Fruit fly (Drosophila melanogaster) whole organism, embryonic: ENCODE measurements around the gene gpp.
A peak's percentile ranks its signal among the peaks of the same experiment; 100 is the strongest.

Experiments
- Atf6 ChIP-seq: fragments of 200-800 bp; sonication (Bioruptor generic); IDR thresholded peaks from 2 replicates; pipeline ENCODE4 v1.3.6; 2022; ENCODE audit warnings: missing biosample characterization, missing genetic modification characterization
- Awh ChIP-seq: fragments of 200-800 bp; sonication (Bioruptor generic); IDR thresholded peaks from 2 replicates; pipeline ENCODE4, ENCODE4 v1.3.6; 2022; ENCODE audit warnings: missing biosample characterization, missing genetic modification characterization
- CG11504 ChIP-seq: fragments of 200-800 bp; sonication (Bioruptor generic); optimal IDR thresholded peaks from 3 replicates; lab custom pipeline; 2019; ENCODE audit warnings: missing biosample characterization, mild to moderate bottlenecking, missing genetic modification characterization, moderate library complexity
- CG11695 ChIP-seq: fragments of 200-800 bp; sonication (Bioruptor generic); IDR thresholded peaks from 3 replicates; pipeline ENCODE4 v1.3.6; 2022; ENCODE audit warnings: missing biosample characterization, missing genetic modification characterization
- CG1233 ChIP-seq: fragments of 200-800 bp; sonication (Bioruptor generic); optimal IDR thresholded peaks from 4 replicates; lab custom pipeline; 2018; ENCODE audit warnings: missing biosample characterization, mild to moderate bottlenecking, missing genetic modification characterization
- CG14014 ChIP-seq: fragments of 200-800 bp; sonication (Bioruptor generic); IDR thresholded peaks from 2 replicates; pipeline ENCODE4 v1.3.6; 2022; ENCODE audit warnings: missing biosample characterization, missing genetic modification characterization
- CG14860 ChIP-seq: fragments of 200-800 bp; sonication (Bioruptor generic); IDR thresholded peaks from 3 replicates; pipeline ENCODE4 v1.3.6; 2022; ENCODE audit warnings: missing biosample characterization, missing genetic modification characterization; ENCODE audit not compliant: partially characterized antibody
- CG15601 ChIP-seq: fragments of 200-800 bp; sonication (Bioruptor generic); optimal IDR thresholded peaks from 3 replicates; lab custom pipeline; 2019; ENCODE audit warnings: missing biosample characterization, mild to moderate bottlenecking, missing genetic modification characterization, moderate library complexity
- CG16815 ChIP-seq: fragments of 200-800 bp; sonication (Bioruptor generic); optimal IDR thresholded peaks from 3 replicates; lab custom pipeline; 2017; ENCODE audit warnings: missing biosample characterization, mild to moderate bottlenecking, missing genetic modification characterization
- CG17359 ChIP-seq: fragments of 200-800 bp; sonication (Bioruptor generic); optimal IDR thresholded peaks from 3 replicates; lab custom pipeline; 2018; ENCODE audit warnings: missing biosample characterization, mild to moderate bottlenecking, missing genetic modification characterization, moderate library complexity
- CG18011 ChIP-seq: fragments of 200-800 bp; sonication (Bioruptor generic); optimal IDR thresholded peaks from 2 replicates; lab custom pipeline; 2017; ENCODE audit warnings: missing biosample characterization, missing genetic modification characterization, mild to moderate bottlenecking, moderate library complexity, missing genotype
- CG1832 ChIP-seq: fragments of 200-800 bp; sonication (Bioruptor generic); optimal IDR thresholded peaks from 2 replicates; lab custom pipeline; 2017; ENCODE audit warnings: missing biosample characterization, mild to moderate bottlenecking, missing genetic modification characterization, inconsistent platforms
- CG18599 ChIP-seq: fragments of 200-800 bp; sonication (Bioruptor generic); optimal IDR thresholded peaks from 3 replicates; lab custom pipeline; 2017; ENCODE audit warnings: missing biosample characterization, missing genetic modification characterization, mild to moderate bottlenecking, moderate library complexity, missing genetic modification reagents
- CG2712 ChIP-seq: fragments of 200-800 bp; optimal IDR thresholded peaks from 3 replicates; lab custom pipeline; 2019; ENCODE audit warnings: missing biosample characterization, mild to moderate bottlenecking, missing genetic modification characterization, moderate library complexity
- CG32772 ChIP-seq: fragments of 200-800 bp; sonication (Bioruptor generic); IDR thresholded peaks from 2 replicates; pipeline ENCODE4 v1.3.6; 2022; ENCODE audit warnings: missing biosample characterization, missing genetic modification characterization
- CG34376 ChIP-seq: fragments of 200-800 bp; sonication (Bioruptor generic); optimal IDR thresholded peaks from 2 replicates; lab custom pipeline; 2018; ENCODE audit warnings: missing biosample characterization, mild to moderate bottlenecking, missing genetic modification characterization
- CG3838 ChIP-seq: fragments of 200-800 bp; sonication (Bioruptor generic); optimal IDR thresholded peaks from 3 replicates; lab custom pipeline; 2016; ENCODE audit warnings: missing biosample characterization, missing genetic modification characterization
- CG4730 ChIP-seq: fragments of 200-800 bp; sonication (Bioruptor generic); IDR thresholded peaks from 2 replicates; pipeline ENCODE4 v1.3.6; 2022; ENCODE audit warnings: missing biosample characterization, missing genetic modification characterization
- CG4820 ChIP-seq: fragments of 200-800 bp; sonication (Bioruptor generic); optimal IDR thresholded peaks from 3 replicates; lab custom pipeline; 2016; ENCODE audit warnings: missing biosample characterization, missing genetic modification characterization
- CG6683 ChIP-seq: fragments of 200-800 bp; sonication (Bioruptor generic); optimal IDR thresholded peaks from 2 replicates; lab custom pipeline; 2017; ENCODE audit warnings: missing biosample characterization, mild to moderate bottlenecking, missing genetic modification characterization, missing genetic modification reagents
- CG8281 ChIP-seq: fragments of 200-800 bp; sonication (Bioruptor generic); optimal IDR thresholded peaks from 2 replicates; lab custom pipeline; 2018; ENCODE audit warnings: missing biosample characterization, mild to moderate bottlenecking, missing genetic modification characterization, moderate library complexity
- CTCF ChIP-seq: fragments of 200-800 bp; sonication (Bioruptor generic); optimal IDR thresholded peaks from 2 replicates; lab custom pipeline; 2017; ENCODE audit warnings: missing biosample characterization, mild to moderate bottlenecking, missing genetic modification characterization, moderate library complexity
- D ChIP-seq, 2 experiments: fragments of 200-800 bp in 1 of 2; fragments of >200 bp in 1 of 2; sonication (Bioruptor generic) in 1 of 2; optimal IDR thresholded peaks; 2 replicates in 1 of 2; 3 replicates in 1 of 2; lab custom pipeline; 2017; ENCODE audit warnings: mild to moderate bottlenecking in 1 of 2, missing biosample characterization in 1 of 2, missing genetic modification characterization in 1 of 2, missing genetic modification reagents in 1 of 2
- Dp ChIP-seq: fragments of 200-800 bp; sonication (Bioruptor generic); optimal IDR thresholded peaks from 2 replicates; lab custom pipeline; 2018; ENCODE audit warnings: missing biosample characterization, mild to moderate bottlenecking, missing genetic modification characterization, moderate library complexity
- H15 ChIP-seq: fragments of 200-800 bp; sonication (Bioruptor generic); IDR thresholded peaks from 3 replicates; pipeline ENCODE4 v1.3.6; 2022; ENCODE audit warnings: missing biosample characterization, missing genetic modification characterization
- Hey ChIP-seq: fragments of 200-800 bp; sonication (Bioruptor generic); optimal IDR thresholded peaks from 3 replicates; lab custom pipeline; 2018; ENCODE audit warnings: missing biosample characterization, mild to moderate bottlenecking, missing genetic modification characterization
- Kr ChIP-seq: fragments of 200-800 bp; sonication (Bioruptor generic); optimal IDR thresholded peaks from 2 replicates; lab custom pipeline; 2017; ENCODE audit warnings: missing biosample characterization, mild to moderate bottlenecking, missing genetic modification characterization
- Nf-YC ChIP-seq: fragments of 200-800 bp; optimal IDR thresholded peaks from 3 replicates; lab custom pipeline; 2019; ENCODE audit warnings: missing biosample characterization, mild to moderate bottlenecking, missing genetic modification characterization, moderate library complexity
- Six4 ChIP-seq: fragments of 200-800 bp; sonication (Bioruptor generic); optimal IDR thresholded peaks from 2 replicates; lab custom pipeline; 2016; ENCODE audit warnings: missing biosample characterization, missing genetic modification characterization
- Sry-β ChIP-seq: fragments of 200-800 bp; sonication (Bioruptor generic); optimal IDR thresholded peaks from 2 replicates; lab custom pipeline; 2018; ENCODE audit warnings: missing biosample characterization, mild to moderate bottlenecking, missing genetic modification characterization, moderate library complexity
- aop ChIP-seq: fragments of 200-800 bp; sonication (Bioruptor generic); IDR thresholded peaks from 2 replicates; pipeline ENCODE4 v1.3.6; 2022; ENCODE audit warnings: missing biosample characterization, missing genetic modification characterization
- cato ChIP-seq: fragments of 200-800 bp; sonication (Bioruptor generic); optimal IDR thresholded peaks from 2 replicates; lab custom pipeline; 2016; ENCODE audit warnings: missing biosample characterization, missing genetic modification characterization, borderline replicate concordance
- chif ChIP-seq, 2 experiments: fragments of 200-800 bp; sonication (Bioruptor generic); optimal IDR thresholded peaks; 3 replicates each; lab custom pipeline; 2016; ENCODE audit warnings: missing biosample characterization in 2 of 2, missing genetic modification characterization in 2 of 2
- dimm ChIP-seq: fragments of 200-800 bp; sonication (Bioruptor generic); IDR thresholded peaks from 2 replicates; pipeline ENCODE4 v1.3.6; 2022; ENCODE audit warnings: missing biosample characterization, missing genetic modification characterization
- dm ChIP-seq: fragments of 200-800 bp; sonication (Bioruptor generic); optimal IDR thresholded peaks from 3 replicates; lab custom pipeline; 2016; ENCODE audit warnings: missing biosample characterization, missing genetic modification characterization
- inv ChIP-seq: fragments of 200-800 bp; sonication (Bioruptor generic); IDR thresholded peaks from 2 replicates; pipeline ENCODE4 v1.3.6; 2022; ENCODE audit warnings: missing biosample characterization, missing genetic modification characterization; ENCODE audit not compliant: partially characterized antibody
- jigr1 ChIP-seq: fragments of 200-800 bp; sonication (Bioruptor generic); IDR thresholded peaks from 3 replicates; pipeline ENCODE4 v1.3.6; 2022; ENCODE audit warnings: missing biosample characterization, missing genetic modification characterization
- lbe ChIP-seq: fragments of 200-800 bp; sonication (Bioruptor generic); optimal IDR thresholded peaks from 2 replicates; lab custom pipeline; 2016; ENCODE audit warnings: missing biosample characterization, mild to moderate bottlenecking, missing genetic modification characterization
- org-1 ChIP-seq: fragments of 200-800 bp; sonication (Bioruptor generic); optimal IDR thresholded peaks from 2 replicates; lab custom pipeline; 2017; ENCODE audit warnings: missing biosample characterization, missing genetic modification characterization
- otp ChIP-seq: fragments of 200-800 bp; sonication (Bioruptor generic); IDR thresholded peaks from 3 replicates; pipeline ENCODE4, ENCODE4 v1.3.6; 2022; ENCODE audit warnings: missing biosample characterization, missing genetic modification characterization
- repo ChIP-seq: fragments of 200-800 bp; sonication (Bioruptor generic); optimal IDR thresholded peaks from 2 replicates; lab custom pipeline; 2016; ENCODE audit warnings: missing biosample characterization, missing genetic modification characterization
- rib ChIP-seq: fragments of 200-800 bp; sonication (Bioruptor generic); IDR thresholded peaks from 2 replicates; pipeline ENCODE4 v1.3.6; 2022; ENCODE audit warnings: missing biosample characterization, missing genetic modification characterization
- sc ChIP-seq, 3 experiments: fragments of >200 bp in 2 of 3; fragments of 200-800 bp in 1 of 3; sonication (Bioruptor generic) in 1 of 3; optimal IDR thresholded peaks; 2 replicates in 2 of 3; 3 replicates in 1 of 3; lab custom pipeline; 2017; ENCODE audit warnings: mild to moderate bottlenecking in 1 of 3, missing biosample characterization in 1 of 3, missing genetic modification characterization in 1 of 3, missing genetic modification reagents in 1 of 3
- scrt ChIP-seq: fragments of 200-800 bp; sonication (Bioruptor generic); optimal IDR thresholded peaks from 2 replicates; lab custom pipeline; 2018; ENCODE audit warnings: missing biosample characterization, mild to moderate bottlenecking, missing genetic modification characterization, moderate library complexity
- seq ChIP-seq: fragments of 200-800 bp; sonication (Bioruptor generic); IDR thresholded peaks from 2 replicates; pipeline ENCODE4 v1.3.6; 2022; ENCODE audit warnings: missing biosample characterization, missing genetic modification characterization
- slou ChIP-seq: fragments of 200-800 bp; sonication (Bioruptor generic); optimal IDR thresholded peaks from 3 replicates; lab custom pipeline; 2016; ENCODE audit warnings: missing biosample characterization, missing genetic modification characterization
- sob ChIP-seq: fragments of 200-800 bp; sonication (Bioruptor generic); IDR thresholded peaks from 2 replicates; pipeline ENCODE4 v1.3.6; 2022; ENCODE audit warnings: missing biosample characterization, missing genetic modification characterization
- ttk ChIP-seq: fragments of 200-800 bp; sonication (Bioruptor generic); IDR thresholded peaks from 2 replicates; pipeline ENCODE4 v2.1.2; 2022; ENCODE audit warnings: missing biosample characterization, missing genetic modification characterization
- twi ChIP-seq: fragments of 200-800 bp; optimal IDR thresholded peaks from 2 replicates; lab custom pipeline; 2019; ENCODE audit warnings: missing biosample characterization, mild to moderate bottlenecking, missing genetic modification characterization, moderate library complexity
- wdn ChIP-seq: fragments of 200-800 bp; sonication (Bioruptor generic); IDR thresholded peaks from 2 replicates; pipeline ENCODE4 v1.3.6; 2022; ENCODE audit warnings: missing biosample characterization, missing genetic modification characterization
- wor ChIP-seq: fragments of 200-800 bp; sonication (Bioruptor generic); IDR thresholded peaks from 2 replicates; pipeline ENCODE4 v1.3.6; 2022; ENCODE audit warnings: missing biosample characterization, missing genetic modification characterization

gpp gene

DNA sequence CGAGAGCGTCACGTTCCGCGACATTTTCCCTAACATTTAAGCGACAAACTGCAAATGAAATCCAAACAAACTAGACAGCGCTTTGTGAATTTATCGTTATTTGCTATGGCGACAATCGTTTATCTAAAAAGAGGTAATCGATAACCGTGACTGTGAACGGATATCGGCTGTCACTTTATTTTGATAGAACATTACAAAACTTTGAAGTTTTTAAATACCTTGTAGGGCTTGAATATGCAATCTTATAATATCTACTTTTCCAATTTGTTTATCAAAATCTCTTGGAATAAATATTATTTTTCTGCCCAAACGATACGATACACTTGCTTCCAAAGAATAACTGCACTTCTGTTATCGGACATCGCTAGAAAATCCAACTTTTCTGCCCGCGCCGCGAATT, 26.5 kb upstream of the gpp start, which contains the start of the genes CG1024 and TfIIFalpha (continued):
- TF ChIP-seq CG18599, result no peak
- no peak for TF ChIP-seq Awh (GFP tag; lab: Robert Waterston, UW)
- TF ChIP-seq Kr (GFP tag; lab: Kevin White, UChicago), result no peak
- TF ChIP-seq CG1832 (GFP tag; lab: Kevin White, UChicago), result no peak
- peak; percentile 55 for TF ChIP-seq Dp
- TF ChIP-seq chif (GFP tag; optimal IDR thresholded peaks at IDR 0.05; lab: Kevin White, UChicago), result no peak
- TF ChIP-seq CG16815 (GFP tag; lab: Kevin White, UChicago), result no peak
- TF ChIP-seq dm (GFP tag; lab: Kevin White, UChicago), result peak; percentile 31
- TF ChIP-seq CG4730 (GFP tag; lab: Robert Waterston, UW), result no peak
- TF ChIP-seq CG14014 (GFP tag; lab: Robert Waterston, UW), result no peak
- TF ChIP-seq inv (GFP tag; lab: Robert Waterston, UW), result peak; percentile 84
- TF ChIP-seq CTCF (GFP tag; lab: Kevin White, UChicago), result no peak
- no peak for TF ChIP-seq cato (GFP tag; lab: Kevin White, UChicago)
- TF ChIP-seq CG3838, result no peak
- TF ChIP-seq CG6683 (GFP tag; lab: Kevin White, UChicago), result no peak
- TF ChIP-seq D (optimal IDR thresholded peaks at IDR 0.05; lab: Kevin White, UChicago), result no peak
- no peak for TF ChIP-seq D (GFP tag; optimal IDR thresholded peaks at IDR 0.05; lab: Kevin White, UChicago)
- TF ChIP-seq CG11504, result no peak
- no peak for TF ChIP-seq CG34376 (GFP tag; lab: Kevin White, UChicago)
- no peak for TF ChIP-seq rib (GFP tag; lab: Robert Waterston, UW)
- no peak for TF ChIP-seq slou (GFP tag; lab: Kevin White, UChicago)
- TF ChIP-seq sc (optimal IDR thresholded peaks at IDR 0.05; lab: Kevin White, UChicago), result no peak
- TF ChIP-seq sc (GFP tag; optimal IDR thresholded peaks at IDR 0.05; lab: Kevin White, UChicago), result no peak
- TF ChIP-seq Nf-YC, result peak; percentile 38
- no peak for TF ChIP-seq aop
- no peak for TF ChIP-seq CG15601 (tag; lab: Kevin White, UChicago)
- no peak for TF ChIP-seq H15 (GFP tag; lab: Robert Waterston, UW)
- TF ChIP-seq CG32772 (GFP tag; lab: Robert Waterston, UW), result no peak
- no peak for TF ChIP-seq wor (GFP tag; lab: Robert Waterston, UW)
- no peak for TF ChIP-seq CG4820 (GFP tag; lab: Kevin White, UChicago)
- TF ChIP-seq Six4 (GFP tag; lab: Kevin White, UChicago), result no peak
- peak; percentile 47 for TF ChIP-seq CG2712 (tag; lab: Kevin White, UChicago)
- TF ChIP-seq otp (GFP tag; lab: Robert Waterston, UW), result no peak
- TF ChIP-seq Atf6 (GFP tag; lab: Robert Waterston, UW), result 0 out of 2 replicates have a peak, but pooled peaks have one; percentile 9
- no peak for TF ChIP-seq repo (GFP tag; lab: Kevin White, UChicago)
- no peak for TF ChIP-seq wdn (GFP tag; lab: Robert Waterston, UW)
- no peak for TF ChIP-seq twi (tag; lab: Kevin White, UChicago)
- TF ChIP-seq CG17359 (tag; lab: Kevin White, UChicago), result no peak
- no peak for TF ChIP-seq CG18011 (GFP tag; lab: Kevin White, UChicago)
- 0 out of 2 replicates have a peak, but pooled peaks have one; percentile 31 for TF ChIP-seq sob (GFP tag; lab: Robert Waterston, UW)
- TF ChIP-seq Sry-β (GFP tag; lab: Kevin White, UChicago), result peak; percentile 3
- TF ChIP-seq ttk (GFP tag; lab: Robert Waterston, UW), result no peak
- no peak for TF ChIP-seq org-1 (GFP tag; lab: Kevin White, UChicago)
- no peak for TF ChIP-seq CG1233 (GFP tag; lab: Kevin White, UChicago)
- TF ChIP-seq CG11695 (GFP tag; lab: Robert Waterston, UW), result no peak
- no peak for TF ChIP-seq seq (GFP tag; lab: Robert Waterston, UW)
- peak; percentile 19 for TF ChIP-seq lbe
- no peak for TF ChIP-seq jigr1 (GFP tag; lab: Robert Waterston, UW)
- no peak for TF ChIP-seq scrt (GFP tag; lab: Kevin White, UChicago)
- TF ChIP-seq CG14860 (GFP tag; lab: Robert Waterston, UW), result peak; percentile 95
- no peak for TF ChIP-seq dimm (GFP tag; lab: Robert Waterston, UW)
- no peak for TF ChIP-seq Hey
- no peak for TF ChIP-seq CG8281 (tag; lab: Kevin White, UChicago)
